Fruit fly (Drosophila melanogaster) whole organism, prepupa: ENCODE results near the gene CG13312.

ENCODE experiments used
- Blimp-1 ChIP-seq: fragments of 200-800 bp; sonication (Bioruptor generic); optimal IDR thresholded peaks from 3 replicates; lab custom pipeline; 2017; ENCODE audit warnings: missing biosample characterization, missing genetic modification characterization, mild to moderate bottlenecking, moderate library complexity, missing genetic modification reagents
- CG10669 ChIP-seq: fragments of 200-800 bp; sonication (Bioruptor generic); optimal IDR thresholded peaks from 3 replicates; lab custom pipeline; 2018; ENCODE audit warnings: missing biosample characterization, mild to moderate bottlenecking, missing genetic modification characterization, moderate library complexity
- CG11902 ChIP-seq: fragments of 200-800 bp; sonication (Bioruptor generic); optimal IDR thresholded peaks from 3 replicates; lab custom pipeline; 2016; ENCODE audit warnings: missing biosample characterization, missing genetic modification characterization
- CG16779 ChIP-seq: fragments of 200-800 bp; sonication (Bioruptor generic); optimal IDR thresholded peaks from 3 replicates; lab custom pipeline; 2017; ENCODE audit warnings: missing biosample characterization, mild to moderate bottlenecking, missing genetic modification characterization
- CG31627 ChIP-seq: fragments of 200-800 bp; sonication (Bioruptor generic); optimal IDR thresholded peaks from 3 replicates; lab custom pipeline; 2016; ENCODE audit warnings: missing biosample characterization, missing genetic modification characterization
- CG8319 ChIP-seq: fragments of 200-800 bp; sonication (Bioruptor generic); optimal IDR thresholded peaks from 3 replicates; lab custom pipeline; 2016; ENCODE audit warnings: missing biosample characterization, missing genetic modification characterization
- Lpt ChIP-seq: fragments of 200-800 bp; sonication (Bioruptor generic); optimal IDR thresholded peaks from 3 replicates; lab custom pipeline; 2016; ENCODE audit warnings: missing biosample characterization, missing genetic modification characterization
- OdsH ChIP-seq: fragments of 200-800 bp; sonication (Bioruptor generic); optimal IDR thresholded peaks from 3 replicates; lab custom pipeline; 2016; ENCODE audit warnings: missing biosample characterization, missing genetic modification characterization
- eg ChIP-seq: fragments of 200-800 bp; sonication (Bioruptor generic); IDR thresholded peaks from 3 replicates; pipeline ENCODE4 v1.3.6; 2022; ENCODE audit warnings: missing biosample characterization, missing genetic modification characterization
- salr ChIP-seq, 2 experiments: fragments of 200-800 bp; sonication (Bioruptor generic); optimal IDR thresholded peaks; 3 replicates each; lab custom pipeline; 2016 to 2018; ENCODE audit warnings: missing biosample characterization in 2 of 2, missing genetic modification characterization in 2 of 2, mild to moderate bottlenecking in 1 of 2
- ss ChIP-seq, 2 experiments: fragments of 200-800 bp; sonication (Bioruptor generic); optimal IDR thresholded peaks; 2 replicates in 1 of 2; 3 replicates in 1 of 2; lab custom pipeline; 2017 to 2018; ENCODE audit warnings: mild to moderate bottlenecking in 2 of 2, missing biosample characterization in 2 of 2, missing genetic modification characterization in 2 of 2, moderate library complexity in 1 of 2

DNA sequence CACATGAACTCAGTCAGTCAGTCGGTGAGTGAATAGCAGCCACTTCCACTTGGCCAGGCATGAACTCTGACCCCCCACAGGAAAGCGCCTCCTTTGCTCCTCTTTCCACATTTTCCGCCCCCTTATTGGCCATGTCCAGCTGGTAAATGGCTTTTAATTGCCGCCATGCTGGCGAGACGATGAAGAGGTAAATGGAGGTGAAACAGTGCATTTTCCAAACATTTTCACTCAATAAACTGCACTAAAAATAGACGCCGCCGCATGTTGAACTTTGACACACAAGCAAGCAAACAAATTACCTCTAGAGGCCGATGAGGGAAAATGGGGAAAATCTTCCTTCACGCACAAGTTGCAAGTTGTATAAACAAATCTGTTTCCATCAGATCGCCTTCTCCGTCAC is 42.8 kb upstream of the CG13312 start:
- no peak for TF ChIP-seq CG11902 (GFP tag; lab: Kevin White, UChicago)
- TF ChIP-seq OdsH (GFP tag; lab: Kevin White, UChicago): no peak
- no peak for TF ChIP-seq Blimp-1
- TF ChIP-seq CG31627 (GFP tag; lab: Kevin White, UChicago): no peak
- TF ChIP-seq salr (GFP tag; optimal IDR thresholded peaks at IDR 0.05; lab: Kevin White, UChicago): no peak
- TF ChIP-seq Lpt (GFP tag; lab: Kevin White, UChicago): no peak
- no peak for TF ChIP-seq ss (GFP tag; optimal IDR thresholded peaks at IDR 0.05; lab: Kevin White, UChicago)
- TF ChIP-seq CG16779: no peak
- no peak for TF ChIP-seq eg (GFP tag; lab: Robert Waterston, UW)
- no peak for TF ChIP-seq CG10669 (GFP tag; lab: Kevin White, UChicago)
- TF ChIP-seq CG8319: no peak
